Fruit fly (Drosophila melanogaster): ENCODE data around the gene AlaRS.

DNA sequence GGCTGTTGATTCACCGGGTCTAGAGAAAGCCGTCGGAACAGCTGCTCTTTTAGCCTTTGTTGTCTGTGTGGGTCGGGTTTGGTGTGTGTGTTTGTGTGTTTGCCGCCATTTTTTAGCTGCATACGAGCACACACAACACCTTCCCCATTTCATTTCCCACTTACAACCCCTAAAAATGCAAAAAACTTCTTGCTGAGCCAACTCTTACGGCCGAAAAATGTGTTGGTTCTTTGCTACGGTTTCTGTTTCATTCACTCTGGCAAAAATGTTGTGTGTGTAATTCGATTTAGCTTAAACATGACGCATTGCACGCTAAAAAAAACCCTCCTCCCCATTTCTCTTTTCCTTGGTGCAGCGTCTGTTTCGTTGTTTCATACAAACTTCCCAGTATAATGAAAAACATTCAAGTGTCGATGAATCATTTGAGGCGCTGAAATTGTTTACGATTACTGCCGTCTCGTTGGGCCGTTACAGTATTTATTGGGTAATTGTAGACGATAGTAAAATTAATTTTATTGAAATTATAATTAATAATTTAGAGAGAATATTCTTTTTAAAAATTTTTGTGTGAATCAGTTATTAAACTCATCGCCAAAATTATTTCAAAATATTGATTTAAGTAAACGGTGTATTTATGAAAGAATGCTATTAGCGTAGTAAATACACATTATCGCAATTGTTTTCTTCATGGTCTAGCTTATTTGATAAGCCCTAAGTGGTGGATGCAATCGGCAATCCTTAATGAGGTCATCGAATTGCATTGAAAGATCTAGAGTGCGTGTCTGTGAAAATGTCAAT, 44.6 kb upstream of the AlaRS start:
- TF ChIP-seq CG10669 (GFP tag; optimal IDR thresholded peaks at IDR 0.05) (no peak), fd85E (GFP tag; optimal IDR thresholded peaks at IDR 0.05) (no peak), Ets96B (tag; optimal IDR thresholded peaks at IDR 0.05) (no peak), lz (GFP tag; optimal IDR thresholded peaks at IDR 0.05) (no peak), dac (GFP tag; optimal IDR thresholded peaks at IDR 0.05) (no peak), Sox102F (GFP tag; optimal IDR thresholded peaks at IDR 0.05) (no peak), ss (GFP tag; optimal IDR thresholded peaks at IDR 0.05) (no peak), CG11762 (GFP tag; optimal IDR thresholded peaks at IDR 0.05; ENCODE audit: insufficient read depth) (no peak), OdsH (GFP tag; optimal IDR thresholded peaks at IDR 0.05) (no peak), CG6854 (GFP tag; optimal IDR thresholded peaks at IDR 0.05) (no peak)
